Worm (Caenorhabditis elegans): ENCODE measurements around the gene arl-5.
A peak's percentile ranks its signal among the peaks of the same experiment; 100 is the strongest.

The arl-5 gene

ce11 chrIII:9853667-9854620 lies 30.9 kb downstream of the arl-5 start:
- TF ChIP-seq him-1 (tag; optimal IDR thresholded peaks at IDR 0.05) (no peak), W03F9.2 (tag; optimal IDR thresholded peaks at IDR 0.05) (no peak), dao-5 (tag; optimal IDR thresholded peaks at IDR 0.05) (no peak)

DNA sequence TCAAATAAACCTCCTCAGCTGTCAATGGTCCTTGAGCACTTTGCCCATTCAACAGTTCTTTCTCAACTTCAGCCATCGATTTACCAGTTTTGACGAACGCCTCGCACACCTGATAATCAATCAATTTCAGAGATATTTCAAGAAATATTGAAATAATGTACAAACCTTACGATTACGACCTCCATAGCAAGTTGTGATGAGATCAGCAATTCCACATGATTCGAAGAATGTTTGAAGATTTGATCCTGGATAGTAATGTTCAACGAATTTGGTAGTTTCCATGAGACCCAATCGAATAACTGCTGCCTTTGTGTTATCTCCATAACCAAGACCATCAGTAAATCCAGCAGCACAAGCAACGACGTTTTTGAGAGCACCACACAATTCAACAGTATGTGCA lies 31.9 kb downstream of the arl-5 start:
- TF ChIP-seq dao-5 (tag; optimal IDR thresholded peaks at IDR 0.05) (no peak), him-1 (tag; optimal IDR thresholded peaks at IDR 0.05) (no peak), W03F9.2 (tag; optimal IDR thresholded peaks at IDR 0.05) (no peak)

- TF ChIP-seq dao-5 (tag; optimal IDR thresholded peaks at IDR 0.05) (no peak), W03F9.2 (tag; optimal IDR thresholded peaks at IDR 0.05) (no peak), him-1 (tag; optimal IDR thresholded peaks at IDR 0.05) (no peak)
Observed at ce11 chrIII:9857110-9857509, 34.1 kb downstream of the arl-5 start.

DNA sequence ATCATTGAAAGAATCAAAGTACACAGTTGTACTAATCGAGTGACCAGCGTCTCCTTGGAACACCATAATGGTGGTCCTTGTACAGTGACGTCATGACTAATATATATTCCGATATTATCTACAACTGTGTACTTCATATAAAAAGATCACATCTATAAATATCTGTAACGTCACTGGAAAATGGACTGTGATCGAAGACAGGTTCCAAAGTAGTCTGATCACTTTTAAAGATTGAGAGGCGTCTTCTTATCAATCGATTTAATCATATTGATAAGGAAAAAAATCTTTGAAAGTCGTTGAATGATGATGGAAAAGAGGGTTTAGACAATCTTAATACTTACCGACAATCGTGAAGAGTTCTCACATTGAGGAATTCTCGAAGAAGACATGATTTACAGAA lies 35.0 kb downstream of the arl-5 start:
- no peak for TF ChIP-seq W03F9.2 (tag; optimal IDR thresholded peaks at IDR 0.05)
- no peak for TF ChIP-seq him-1 (tag; optimal IDR thresholded peaks at IDR 0.05)
- no peak for TF ChIP-seq dao-5 (tag; optimal IDR thresholded peaks at IDR 0.05)

DNA sequence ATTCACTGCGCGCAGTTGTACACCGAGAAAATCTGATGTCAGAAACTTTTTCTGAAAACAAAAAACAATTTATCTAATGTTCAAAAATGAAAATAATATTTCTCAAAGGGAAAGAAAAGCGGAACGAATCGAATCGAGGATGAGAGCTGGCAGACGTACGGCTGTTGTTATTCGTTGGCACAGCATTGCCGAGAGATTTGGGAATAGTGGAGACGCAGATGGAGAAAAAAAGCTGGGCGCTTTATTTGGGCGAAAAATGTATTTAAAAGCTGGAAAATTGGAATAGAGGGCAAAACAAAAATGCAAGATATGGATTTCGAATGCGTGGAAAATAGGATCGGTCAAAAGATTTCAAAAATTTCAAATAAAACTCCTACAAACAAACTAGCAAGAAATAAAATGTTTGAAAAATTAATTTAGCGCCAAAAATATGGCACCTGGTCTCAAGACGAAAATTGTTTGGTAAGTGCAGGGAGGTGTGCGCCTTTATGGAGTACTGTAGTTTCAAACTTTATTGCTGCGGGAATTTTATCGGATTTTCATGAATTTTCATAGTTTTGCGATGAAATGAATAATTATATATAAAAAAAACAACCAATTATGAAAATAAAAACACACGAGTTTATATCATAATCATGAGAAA lies 36.2 kb downstream of the arl-5 start, which contains the start of gene gpdh-2:
gpdh-2 (minus strand) TSS at position 51 of the 643 bp plus-strand sequence.
- TF ChIP-seq dao-5 (tag; optimal IDR thresholded peaks at IDR 0.05) (no peak), him-1 (tag; optimal IDR thresholded peaks at IDR 0.05) (no peak), W03F9.2 (tag; optimal IDR thresholded peaks at IDR 0.05) (no peak)

DNA sequence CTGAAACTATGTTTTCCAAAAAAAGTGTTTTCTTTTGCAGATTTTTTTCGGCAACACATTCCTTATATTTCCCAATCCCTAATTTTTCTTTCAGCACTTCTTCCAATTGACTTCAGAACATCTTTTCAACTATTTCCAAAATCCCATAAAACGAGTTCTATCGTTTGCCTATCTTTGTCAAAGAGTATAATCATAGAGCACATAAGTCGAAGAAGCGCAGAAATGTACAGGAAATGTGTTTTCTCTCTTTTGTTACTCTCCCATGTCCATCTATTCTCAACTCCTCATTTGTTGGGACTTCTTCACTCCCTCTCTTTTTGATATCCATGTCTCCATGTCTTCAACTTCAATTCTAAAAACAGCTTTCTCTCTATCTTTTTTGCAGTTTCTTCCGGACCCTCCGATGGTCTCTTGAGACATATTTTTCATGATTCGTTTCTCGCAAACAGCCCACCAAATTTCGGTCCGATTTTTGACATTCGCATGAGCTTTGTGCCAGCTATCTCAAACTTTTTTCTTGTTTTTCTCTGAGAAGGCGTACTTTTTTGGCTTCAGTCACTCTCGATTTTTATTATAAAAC lies 37.2 kb downstream of the arl-5 start, which contains the start of gene twk-48:
twk-48 (plus strand) TSS at position 530 of the 580 bp plus-strand sequence.
- TF ChIP-seq him-1 (tag; optimal IDR thresholded peaks at IDR 0.05), result no peak
- TF ChIP-seq dao-5 (tag; optimal IDR thresholded peaks at IDR 0.05), result no peak
- no peak for TF ChIP-seq W03F9.2 (tag; optimal IDR thresholded peaks at IDR 0.05)

DNA sequence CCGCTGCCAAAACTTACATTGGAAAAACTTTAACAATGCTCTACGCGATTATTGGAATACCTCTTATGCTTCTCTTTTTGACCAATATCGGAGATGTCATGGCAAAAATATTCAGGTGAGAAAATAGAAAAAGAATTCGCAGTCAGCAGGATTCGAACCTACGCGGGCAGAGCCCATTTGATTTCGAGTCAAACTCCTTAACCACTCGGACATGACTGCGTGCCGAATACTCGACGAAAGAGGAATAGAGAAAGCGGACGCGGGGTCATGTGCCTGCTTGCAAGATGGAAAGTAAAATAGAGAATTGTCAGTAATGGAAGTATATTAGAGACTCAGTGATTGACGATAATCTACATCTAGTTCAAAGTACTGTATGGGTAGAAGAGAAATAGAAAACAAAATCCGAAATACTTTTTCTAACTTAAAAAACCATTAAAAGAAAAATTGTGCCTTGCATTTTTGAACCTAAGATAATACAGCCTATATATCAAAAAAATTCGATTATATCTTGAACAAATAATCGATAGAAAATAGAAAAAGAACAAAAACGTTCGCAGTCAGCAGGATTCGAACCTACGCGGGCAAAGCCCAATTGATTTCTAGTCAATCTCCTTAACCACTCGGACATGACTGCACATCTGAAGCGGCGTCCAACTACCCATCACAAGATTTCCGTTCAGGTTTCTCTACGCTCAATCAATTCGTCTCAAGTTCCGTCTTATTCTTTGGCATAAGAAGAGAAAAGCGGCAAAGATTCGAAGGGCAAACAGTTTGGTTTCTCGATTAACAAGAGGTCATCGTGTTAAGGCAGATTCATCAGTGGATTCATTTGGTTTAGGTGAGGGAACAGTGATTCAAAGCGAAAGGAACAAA lies 38.7 kb downstream of the arl-5 start:
- no peak for TF ChIP-seq W03F9.2 (tag; optimal IDR thresholded peaks at IDR 0.05)
- TF ChIP-seq him-1 (tag; optimal IDR thresholded peaks at IDR 0.05), result peak; percentile 50
- peak; percentile 28 for TF ChIP-seq dao-5 (tag; optimal IDR thresholded peaks at IDR 0.05)

DNA sequence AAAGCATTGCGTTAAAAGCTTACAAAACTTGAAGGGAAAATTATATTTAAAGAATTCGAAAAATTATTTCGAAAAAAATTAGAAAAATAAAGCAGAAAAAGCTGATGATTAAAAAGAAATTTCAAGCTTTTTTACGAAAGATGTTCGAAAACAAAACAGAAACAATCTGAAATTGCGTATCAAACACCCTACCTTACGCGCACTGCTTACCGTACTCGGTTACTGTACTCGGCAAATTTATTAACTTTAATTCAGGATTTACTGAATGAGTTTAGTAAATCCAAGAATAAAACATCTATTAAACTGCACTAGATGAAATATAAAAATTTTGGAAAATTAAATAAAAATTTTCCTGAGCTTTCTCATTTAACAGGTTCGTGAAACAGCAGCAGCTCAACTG lies 39.4 kb downstream of the arl-5 start:
- TF ChIP-seq him-1 (tag; optimal IDR thresholded peaks at IDR 0.05) (no peak), dao-5 (tag; optimal IDR thresholded peaks at IDR 0.05) (no peak), W03F9.2 (tag; optimal IDR thresholded peaks at IDR 0.05) (no peak)

ce11 chrIII:9867352-9867751 lies 44.3 kb downstream of the arl-5 start:
- TF ChIP-seq dao-5 (tag; optimal IDR thresholded peaks at IDR 0.05), result no peak
- TF ChIP-seq him-1 (tag; optimal IDR thresholded peaks at IDR 0.05), result no peak
- no peak for TF ChIP-seq W03F9.2 (tag; optimal IDR thresholded peaks at IDR 0.05)

DNA sequence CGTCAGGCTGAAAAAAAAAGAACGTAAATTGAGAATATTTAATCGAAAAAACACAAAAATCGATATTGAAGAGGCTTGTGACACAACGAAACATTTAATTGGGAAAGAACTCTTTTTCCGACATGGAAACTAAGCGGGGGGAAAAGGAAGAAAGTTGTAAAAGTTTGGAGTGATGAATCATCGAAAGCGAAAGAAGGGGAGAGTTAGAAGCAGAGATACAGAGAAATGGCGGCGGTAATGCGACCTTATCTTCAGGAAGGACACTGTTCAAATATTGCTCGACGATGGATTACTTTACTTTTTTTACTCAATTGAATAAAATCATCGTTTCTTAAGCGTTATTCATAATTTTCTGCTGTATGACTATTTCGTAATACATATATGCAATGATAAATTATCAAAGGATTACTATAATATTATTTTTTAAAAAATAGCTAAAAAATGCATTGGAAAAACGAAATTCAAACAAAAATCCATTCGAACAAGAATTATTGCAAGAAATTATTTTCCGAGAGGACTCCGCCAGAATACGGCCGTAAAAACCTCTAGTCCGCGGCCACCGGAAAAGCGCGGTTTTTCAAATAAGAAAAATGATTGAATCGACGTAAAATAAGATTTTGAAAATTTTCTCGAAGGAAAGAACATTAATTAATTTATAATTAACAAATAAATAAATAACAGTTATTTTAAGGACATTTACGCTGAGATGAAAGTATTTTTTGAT lies 44.9 kb downstream of the arl-5 start, which contains the start of gene dhhc-4:
dhhc-4 (minus strand) TSS at position 13 of the 724 bp plus-strand sequence.
- TF ChIP-seq him-1 (tag; optimal IDR thresholded peaks at IDR 0.05), result no peak
- TF ChIP-seq W03F9.2 (tag; optimal IDR thresholded peaks at IDR 0.05), result peak; percentile 65

- TF ChIP-seq W03F9.2 (tag; optimal IDR thresholded peaks at IDR 0.05), result no peak
- no peak for TF ChIP-seq dao-5 (tag; optimal IDR thresholded peaks at IDR 0.05)
- no peak for TF ChIP-seq him-1 (tag; optimal IDR thresholded peaks at IDR 0.05)
Observed at ce11 chrIII:9871032-9871431, 48.0 kb downstream of the arl-5 start, which contains the start of gene ZK757.1. Gene ZK757.1 (minus strand): TSS chrIII:9871132.

Data from whole organism, L4/young adult.